Fruit fly (Drosophila melanogaster): Measurements from ENCODE around the gene CG43610.

DNA sequence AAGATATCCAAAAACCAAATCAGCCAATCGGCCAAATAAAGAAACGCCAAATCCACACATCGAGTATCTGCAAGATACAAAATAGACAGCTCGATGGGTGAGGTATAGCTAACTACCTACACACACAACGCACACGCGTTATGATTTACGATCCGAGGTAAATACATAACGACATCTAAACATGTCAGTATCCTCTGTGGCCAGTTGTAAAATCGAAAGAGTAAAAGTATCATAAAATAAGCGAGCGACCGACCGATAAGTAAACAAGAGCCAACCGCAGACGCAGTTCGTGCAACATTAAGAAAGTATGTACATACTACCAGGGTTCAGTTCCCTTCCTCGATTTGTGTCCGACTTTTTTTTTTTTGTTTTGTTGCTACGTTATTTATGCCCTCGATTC is 27.3 kb downstream of the CG43610 start:
- TF ChIP-seq CG8478 (optimal IDR thresholded peaks at IDR 0.05) (no peak), CTCF (optimal IDR thresholded peaks at IDR 0.05) (no peak)
